Worm (Caenorhabditis elegans): Measurements from ENCODE around the gene lron-1.
"Not testable (repeated sequence)": the region's sequence is repeated elsewhere in the genome, so short reads cannot be mapped to it uniquely, and the experiment has no call there.

ce11 chrX:14525081-14525324 is 47.5 kb upstream of the lron-1 start, which contains the start of gene nspc-17:
- not testable (repeated sequence) for TF ChIP-seq flt-1 (GFP tag; IDR thresholded peaks at IDR 0.05); ref-1 (GFP tag; conservative IDR thresholded peaks at IDR 0.05); klf-2 (GFP tag; conservative IDR thresholded peaks at IDR 0.05); cog-1 (tag; optimal IDR thresholded peaks at IDR 0.05); tab-1 (GFP tag; IDR thresholded peaks at IDR 0.05); T22C8.4 (GFP tag; IDR thresholded peaks at IDR 0.05)

Measured in whole organism, midembryonic.